Worm (Caenorhabditis elegans) whole organism, L1 larva: ENCODE results near the gene krr-1.

Experiments used
- ama-1 ChIP-seq: fragments of 150-350 bp; optimal IDR thresholded peaks from 2 replicates; lab custom pipeline; 2014
- blmp-1 ChIP-seq: fragments of 150-350 bp; optimal IDR thresholded peaks from 2 replicates; lab custom pipeline; 2014; ENCODE audit warnings: missing biosample characterization, missing genetic modification characterization
- ceh-82 ChIP-seq, 3 experiments: fragments of 150-350 bp in 1 of 3; sonication (generic microtip) in 2 of 3; optimal IDR thresholded peaks; 2 replicates each; lab custom pipeline; 2014 to 2017; ENCODE audit warnings: missing biosample characterization in 3 of 3, missing genetic modification characterization in 3 of 3
- ces-1 ChIP-seq: fragments of 150-350 bp; optimal IDR thresholded peaks from 2 replicates; lab custom pipeline; 2014; ENCODE audit warnings: missing biosample characterization, missing genetic modification reagents, missing genetic modification characterization
- dpl-1 ChIP-seq, 3 experiments: fragments of 150-350 bp in 2 of 3; sonication (generic microtip) in 1 of 3; optimal IDR thresholded peaks; 2 replicates each; lab custom pipeline; 2014 to 2017; ENCODE audit warnings: missing biosample characterization in 3 of 3, missing genetic modification characterization in 3 of 3, missing genetic modification reagents in 3 of 3
- lin-13 ChIP-seq: fragments of 150-350 bp; optimal IDR thresholded peaks from 2 replicates; lab custom pipeline; 2014; ENCODE audit warnings: missing biosample characterization, missing genetic modification reagents, missing genetic modification characterization
- lin-39 ChIP-seq: fragments of 150-350 bp; optimal IDR thresholded peaks from 2 replicates; lab custom pipeline; 2014; ENCODE audit warnings: missing biosample characterization, missing genetic modification reagents, missing genetic modification characterization
- lsy-2 ChIP-seq, 2 experiments: fragments of 150-350 bp; optimal IDR thresholded peaks; 2 replicates each; lab custom pipeline; 2014; ENCODE audit warnings: missing biosample characterization in 2 of 2, missing genetic modification characterization in 2 of 2
- nhr-28 ChIP-seq: fragments of 150-350 bp; optimal IDR thresholded peaks from 2 replicates; lab custom pipeline; 2014; ENCODE audit warnings: missing biosample characterization, missing genetic modification characterization
- pqm-1 ChIP-seq: sonication (generic microtip); optimal IDR thresholded peaks from 3 replicates; lab custom pipeline; 2017; ENCODE audit warnings: missing biosample characterization, missing genetic modification characterization
- sox-4 ChIP-seq: sonication (generic microtip); optimal IDR thresholded peaks from 2 replicates; lab custom pipeline; 2016; ENCODE audit warnings: missing genetic modification characterization, missing compliant biosample characterization
- unc-130 ChIP-seq: fragments of 150-350 bp; optimal IDR thresholded peaks from 2 replicates; lab custom pipeline; 2017; ENCODE audit warnings: missing biosample characterization, missing genetic modification characterization, inconsistent platforms
- unc-62 ChIP-seq: fragments of 150-350 bp; optimal IDR thresholded peaks from 2 replicates; lab custom pipeline; 2014; ENCODE audit warnings: missing biosample characterization, missing genetic modification reagents, missing genetic modification characterization
- unc-98 ChIP-seq: fragments of 200-800 bp; sonication (Bioruptor generic); IDR thresholded peaks from 2 replicates; pipeline ENCODE4 v1.3.6; 2022; ENCODE audit warnings: missing genetic modification characterization, missing compliant biosample characterization

DNA sequence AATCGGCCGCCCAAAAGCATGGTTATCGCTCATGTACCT lies 5.9 kb downstream of the krr-1 start, which contains the start of gene hpo-9:
- TF ChIP-seq ceh-82 (tag; optimal IDR thresholded peaks at IDR 0.05; lab: Kevin White, UChicago) (no peak), lin-13 (GFP tag; lab: Kevin White, UChicago) (no peak), ces-1 (no peak), dpl-1 (GFP tag; optimal IDR thresholded peaks at IDR 0.05; lab: Kevin White, UChicago) (no peak), sox-4 (tag; lab: Kevin White, UChicago) (no peak), ama-1 (lab: Kevin White, UChicago) (no peak), lin-39 (no peak), blmp-1 (tag; lab: Kevin White, UChicago) (no peak), nhr-28 (tag; lab: Kevin White, UChicago) (no peak), lsy-2 (tag; optimal IDR thresholded peaks at IDR 0.05; lab: Kevin White, UChicago) (no peak), unc-98 (no peak), unc-130 (tag; lab: Kevin White, UChicago) (no peak), unc-62 (GFP tag; lab: Kevin White, UChicago) (no peak), pqm-1 (tag; lab: Kevin White, UChicago) (no peak)
